Fruit fly (Drosophila melanogaster) whole organism, embryonic: ENCODE measurements around the gene Pif1A.
A peak's percentile ranks its signal among the peaks of the same experiment; 100 is the strongest.

Experiments used
- Aef1 ChIP-seq: fragments of 200-800 bp; sonication (Bioruptor generic); IDR thresholded peaks from 3 replicates; pipeline ENCODE4 v1.3.6; 2022; ENCODE audit warnings: missing biosample characterization, missing genetic modification characterization
- Antp ChIP-seq: fragments of 200-800 bp; sonication (Bioruptor generic); optimal IDR thresholded peaks from 3 replicates; lab custom pipeline; 2016; ENCODE audit warnings: missing biosample characterization, missing genetic modification characterization
- Bdp1 ChIP-seq: fragments of 200-800 bp; sonication (Bioruptor generic); optimal IDR thresholded peaks from 3 replicates; lab custom pipeline; 2016; ENCODE audit warnings: missing biosample characterization, missing genetic modification characterization
- C15 ChIP-seq: fragments of 200-800 bp; sonication (Bioruptor generic); IDR thresholded peaks from 3 replicates; pipeline ENCODE4 v1.3.6; 2022; ENCODE audit warnings: missing biosample characterization, missing genetic modification characterization
- CG10147 ChIP-seq: fragments of 200-800 bp; sonication (Bioruptor generic); optimal IDR thresholded peaks from 2 replicates; lab custom pipeline; 2019; ENCODE audit warnings: missing biosample characterization, mild to moderate bottlenecking, missing genetic modification characterization, moderate library complexity
- CG10543 ChIP-seq: fragments of 200-800 bp; sonication (Bioruptor generic); optimal IDR thresholded peaks from 3 replicates; lab custom pipeline; 2017; ENCODE audit warnings: missing biosample characterization, mild to moderate bottlenecking, missing genetic modification characterization, moderate library complexity
- CG11085 ChIP-seq: fragments of 200-800 bp; sonication (Bioruptor generic); IDR thresholded peaks from 2 replicates; pipeline ENCODE4 v1.3.6; 2022; ENCODE audit warnings: missing biosample characterization, missing genetic modification characterization
- CG11456 ChIP-seq: fragments of 200-800 bp; sonication (Bioruptor generic); IDR thresholded peaks from 3 replicates; pipeline ENCODE4 v1.3.6; 2022; ENCODE audit warnings: missing biosample characterization, missing genetic modification characterization
- CG11695 ChIP-seq: fragments of 200-800 bp; sonication (Bioruptor generic); IDR thresholded peaks from 3 replicates; pipeline ENCODE4 v1.3.6; 2022; ENCODE audit warnings: missing biosample characterization, missing genetic modification characterization
- CG13123 ChIP-seq: fragments of 200-800 bp; sonication (Bioruptor generic); optimal IDR thresholded peaks from 2 replicates; lab custom pipeline; 2016; ENCODE audit warnings: missing biosample characterization, missing genetic modification characterization
- CG13296 ChIP-seq: fragments of 200-800 bp; sonication (Bioruptor generic); optimal IDR thresholded peaks from 3 replicates; lab custom pipeline; 2018; ENCODE audit warnings: missing biosample characterization, mild to moderate bottlenecking, missing genetic modification characterization
- CG14014 ChIP-seq: fragments of 200-800 bp; sonication (Bioruptor generic); IDR thresholded peaks from 2 replicates; pipeline ENCODE4 v1.3.6; 2022; ENCODE audit warnings: missing biosample characterization, missing genetic modification characterization
- CG15514 ChIP-seq: fragments of 200-800 bp; sonication (Bioruptor generic); optimal IDR thresholded peaks from 3 replicates; lab custom pipeline; 2017; ENCODE audit warnings: missing biosample characterization, missing genetic modification characterization, mild to moderate bottlenecking, moderate library complexity, missing genetic modification reagents
- CG1603 ChIP-seq: fragments of 200-800 bp; sonication (Bioruptor generic); optimal IDR thresholded peaks from 2 replicates; lab custom pipeline; 2019; ENCODE audit warnings: missing biosample characterization, mild to moderate bottlenecking, missing genetic modification characterization, moderate library complexity
- CG30431 ChIP-seq: fragments of 200-800 bp; sonication (Bioruptor generic); optimal IDR thresholded peaks from 2 replicates; lab custom pipeline; 2017; ENCODE audit warnings: missing biosample characterization, missing genetic modification characterization
- CG3281 ChIP-seq: fragments of 200-800 bp; sonication (Bioruptor generic); optimal IDR thresholded peaks from 3 replicates; lab custom pipeline; 2017; ENCODE audit warnings: missing biosample characterization, mild to moderate bottlenecking, missing genetic modification characterization
- CG34376 ChIP-seq: fragments of 200-800 bp; sonication (Bioruptor generic); optimal IDR thresholded peaks from 2 replicates; lab custom pipeline; 2018; ENCODE audit warnings: missing biosample characterization, mild to moderate bottlenecking, missing genetic modification characterization
- CG4707 ChIP-seq: fragments of 200-800 bp; sonication (Bioruptor generic); optimal IDR thresholded peaks from 2 replicates; lab custom pipeline; 2018; ENCODE audit warnings: missing biosample characterization, mild to moderate bottlenecking, missing genetic modification characterization, moderate library complexity
- CG4730 ChIP-seq: fragments of 200-800 bp; sonication (Bioruptor generic); IDR thresholded peaks from 2 replicates; pipeline ENCODE4 v1.3.6; 2022; ENCODE audit warnings: missing biosample characterization, missing genetic modification characterization
- CG6854 ChIP-seq: fragments of 200-800 bp; sonication (Bioruptor generic); optimal IDR thresholded peaks from 3 replicates; lab custom pipeline; 2017; ENCODE audit warnings: missing biosample characterization, mild to moderate bottlenecking, missing genetic modification characterization
- CG7556 ChIP-seq: fragments of 200-800 bp; sonication (Bioruptor generic); optimal IDR thresholded peaks from 2 replicates; lab custom pipeline; 2017; ENCODE audit warnings: missing biosample characterization, mild to moderate bottlenecking, missing genetic modification characterization
- CG9727 ChIP-seq: fragments of 200-800 bp; sonication (Bioruptor generic); optimal IDR thresholded peaks from 3 replicates; lab custom pipeline; 2017; ENCODE audit warnings: missing biosample characterization, mild to moderate bottlenecking, missing genetic modification characterization
- CG9817 ChIP-seq: fragments of 200-800 bp; sonication (Bioruptor generic); optimal IDR thresholded peaks from 2 replicates; lab custom pipeline; 2018; ENCODE audit warnings: missing biosample characterization, mild to moderate bottlenecking, missing genetic modification characterization, moderate library complexity
- CkIIα-i1 ChIP-seq: fragments of 200-800 bp; sonication (Bioruptor generic); IDR thresholded peaks from 2 replicates; pipeline ENCODE4 v1.3.6; 2022; ENCODE audit warnings: missing biosample characterization, missing genetic modification characterization
- ERR ChIP-seq: fragments of 200-800 bp; sonication (Bioruptor generic); optimal IDR thresholded peaks from 2 replicates; lab custom pipeline; 2016; ENCODE audit warnings: missing biosample characterization, missing genetic modification characterization
- Lim3 ChIP-seq: fragments of 200-800 bp; sonication (Bioruptor generic); IDR thresholded peaks from 2 replicates; pipeline ENCODE4 v1.3.6; 2022; ENCODE audit warnings: missing biosample characterization, missing genetic modification characterization
- MTF-1 ChIP-seq: fragments of 200-800 bp; sonication (Bioruptor generic); optimal IDR thresholded peaks from 2 replicates; lab custom pipeline; 2018; ENCODE audit warnings: missing biosample characterization, mild to moderate bottlenecking, missing genetic modification characterization, borderline replicate concordance
- Mes4 ChIP-seq: fragments of 200-800 bp; sonication (Bioruptor generic); optimal IDR thresholded peaks from 2 replicates; lab custom pipeline; 2016; ENCODE audit warnings: missing biosample characterization, missing genetic modification characterization
- NC2α ChIP-seq: fragments of 200-800 bp; sonication (Bioruptor generic); optimal IDR thresholded peaks from 2 replicates; lab custom pipeline; 2016; ENCODE audit warnings: missing biosample characterization, missing genetic modification characterization
- NFAT ChIP-seq: fragments of 200-800 bp; sonication (Bioruptor generic); IDR thresholded peaks from 2 replicates; pipeline ENCODE4 v1.3.6; 2022; ENCODE audit warnings: missing biosample characterization, missing genetic modification characterization
- Oaz ChIP-seq: fragments of 200-800 bp; sonication (Bioruptor generic); IDR thresholded peaks from 2 replicates; pipeline ENCODE4 v1.3.6; 2022; ENCODE audit warnings: missing biosample characterization, missing genetic modification characterization
- Rfx ChIP-seq: fragments of 200-800 bp; sonication (Bioruptor generic); IDR thresholded peaks from 2 replicates; pipeline ENCODE4 v1.3.6; 2022; ENCODE audit warnings: missing biosample characterization, missing genetic modification characterization
- Spps ChIP-seq: fragments of 200-800 bp; sonication (Bioruptor generic); optimal IDR thresholded peaks from 2 replicates; lab custom pipeline; 2018; ENCODE audit warnings: missing biosample characterization, mild to moderate bottlenecking, missing genetic modification characterization
- Sry-β ChIP-seq: fragments of 200-800 bp; sonication (Bioruptor generic); optimal IDR thresholded peaks from 2 replicates; lab custom pipeline; 2018; ENCODE audit warnings: missing biosample characterization, mild to moderate bottlenecking, missing genetic modification characterization, moderate library complexity
- ab ChIP-seq: fragments of 200-800 bp; sonication (Bioruptor generic); optimal IDR thresholded peaks from 2 replicates; lab custom pipeline; 2016; ENCODE audit warnings: missing biosample characterization, missing genetic modification characterization
- ase ChIP-seq: fragments of 200-800 bp; sonication (Bioruptor generic); IDR thresholded peaks from 3 replicates; pipeline ENCODE4 v1.3.6; 2022; ENCODE audit warnings: missing biosample characterization, missing genetic modification characterization
- bbx ChIP-seq: fragments of 200-800 bp; sonication (Bioruptor generic); IDR thresholded peaks from 2 replicates; pipeline ENCODE4 v1.3.6; 2022; ENCODE audit warnings: missing biosample characterization, missing genetic modification characterization; ENCODE audit not compliant: partially characterized antibody
- chm ChIP-seq: fragments of 200-800 bp; sonication (Bioruptor generic); IDR thresholded peaks from 2 replicates; pipeline ENCODE4 v1.3.6; 2022; ENCODE audit warnings: missing biosample characterization, missing genetic modification characterization
- chn ChIP-seq: fragments of 200-800 bp; sonication (Bioruptor generic); optimal IDR thresholded peaks from 2 replicates; lab custom pipeline; 2016; ENCODE audit warnings: missing biosample characterization, missing genetic modification characterization
- gfzf ChIP-seq: fragments of 200-800 bp; sonication (Bioruptor generic); optimal IDR thresholded peaks from 2 replicates; lab custom pipeline; 2016; ENCODE audit warnings: missing biosample characterization, mild to moderate bottlenecking, missing genetic modification characterization, moderate library complexity
- hb ChIP-seq: fragments of 200-800 bp; sonication (Bioruptor generic); IDR thresholded peaks from 3 replicates; pipeline ENCODE4 v1.3.6; 2022; ENCODE audit warnings: missing biosample characterization, missing genetic modification characterization; ENCODE audit not compliant: partially characterized antibody
- lmd ChIP-seq: fragments of 200-800 bp; sonication (Bioruptor generic); IDR thresholded peaks from 2 replicates; pipeline ENCODE4 v1.3.6; 2022; ENCODE audit warnings: missing biosample characterization, missing genetic modification characterization
- mam ChIP-seq: fragments of 200-800 bp; sonication (Bioruptor generic); optimal IDR thresholded peaks from 3 replicates; lab custom pipeline; 2016; ENCODE audit warnings: missing biosample characterization, missing genetic modification characterization
- mld ChIP-seq: fragments of 200-800 bp; sonication (Bioruptor generic); IDR thresholded peaks from 3 replicates; pipeline ENCODE4 v1.3.6; 2022; ENCODE audit warnings: missing biosample characterization, missing genetic modification characterization; ENCODE audit not compliant: partially characterized antibody
- nmo ChIP-seq: fragments of 200-800 bp; sonication (Bioruptor generic); optimal IDR thresholded peaks from 2 replicates; lab custom pipeline; 2018; ENCODE audit warnings: missing biosample characterization, mild to moderate bottlenecking, missing genetic modification characterization, moderate library complexity
- pzg ChIP-seq: fragments of 200-800 bp; sonication (Bioruptor generic); optimal IDR thresholded peaks from 3 replicates; lab custom pipeline; 2018; ENCODE audit warnings: missing biosample characterization, mild to moderate bottlenecking, missing genetic modification characterization, moderate library complexity
- ro ChIP-seq: fragments of 200-800 bp; sonication (Bioruptor generic); IDR thresholded peaks from 2 replicates; pipeline ENCODE4 v1.3.6; 2022; ENCODE audit warnings: missing biosample characterization, missing genetic modification characterization
- ssp ChIP-seq: fragments of 200-800 bp; sonication (Bioruptor generic); IDR thresholded peaks from 2 replicates; pipeline ENCODE4 v1.3.6; 2022; ENCODE audit warnings: missing biosample characterization, missing genetic modification characterization
- stwl ChIP-seq: fragments of 200-800 bp; sonication (Bioruptor generic); optimal IDR thresholded peaks from 3 replicates; lab custom pipeline; 2018; ENCODE audit warnings: missing biosample characterization, mild to moderate bottlenecking, missing genetic modification characterization, moderate library complexity
- usp ChIP-seq: fragments of >200 bp; optimal IDR thresholded peaks from 2 replicates; lab custom pipeline; 2017; ENCODE audit warnings: missing biosample characterization, missing genetic modification characterization
- vnd ChIP-seq: fragments of 200-800 bp; sonication (Bioruptor generic); IDR thresholded peaks from 3 replicates; pipeline ENCODE4 v1.3.6; 2022; ENCODE audit warnings: missing biosample characterization, missing genetic modification characterization; ENCODE audit not compliant: partially characterized antibody

Pif1A gene

DNA sequence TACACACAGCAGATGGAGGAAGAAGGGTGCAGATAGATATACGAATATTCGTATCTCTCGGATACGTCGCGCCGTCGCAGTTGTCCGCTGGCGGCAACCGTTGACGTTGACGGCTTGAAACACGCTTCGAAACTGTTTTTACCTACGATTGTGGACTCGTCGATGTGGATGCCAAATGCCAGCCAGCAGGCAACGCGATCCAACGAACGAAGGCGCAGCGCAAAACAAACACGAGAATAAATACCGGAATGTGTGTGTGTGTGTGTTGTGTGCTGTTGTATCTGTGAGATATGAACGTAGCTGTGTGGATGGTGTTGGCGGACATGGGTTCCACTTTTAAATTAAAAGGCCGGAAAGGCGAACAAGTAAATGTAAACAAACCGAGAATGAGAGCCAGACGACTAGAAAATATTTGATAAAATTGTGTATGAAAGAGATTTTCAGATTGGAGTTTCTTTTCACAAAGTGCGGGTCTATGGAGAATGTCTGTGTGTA is 45.2 kb upstream of the Pif1A start (continued):
- TF ChIP-seq ERR (GFP tag; lab: Kevin White, UChicago) (no peak), lmd (GFP tag; lab: Robert Waterston, UW) (no peak), Mes4 (GFP tag; lab: Kevin White, UChicago) (peak; percentile 61), Rfx (GFP tag; lab: Robert Waterston, UW) (peak; percentile 72; the same call in 1 of the 2 replicates), Oaz (GFP tag; lab: Robert Waterston, UW) (no peak), ab (GFP tag; lab: Kevin White, UChicago) (no peak), chm (GFP tag; lab: Robert Waterston, UW) (peak; percentile 89), CG1603 (tag; lab: Kevin White, UChicago) (peak; percentile 66), NC2α (peak; percentile 51), gfzf (GFP tag; lab: Kevin White, UChicago) (no peak), pzg (GFP tag; lab: Kevin White, UChicago) (peak; percentile 13), CG7556 (GFP tag; lab: Kevin White, UChicago) (peak; percentile 48), CG10543 (GFP tag; lab: Kevin White, UChicago) (peak; percentile 85), vnd (no peak), CG11085 (GFP tag; lab: Robert Waterston, UW) (no peak), CG4707 (peak; percentile 40), CkIIα-i1 (GFP tag; lab: Robert Waterston, UW) (no peak; the same call in 1 of the 2 replicates), chn (peak; percentile 18), CG11695 (GFP tag; lab: Robert Waterston, UW) (peak; percentile 67; the same call in 2 of the 3 replicates), CG6854 (GFP tag; lab: Kevin White, UChicago) (peak; percentile 54), CG10147 (GFP tag; lab: Kevin White, UChicago) (peak; percentile 73), Antp (peak; percentile 20), CG34376 (GFP tag; lab: Kevin White, UChicago) (peak; percentile 80), CG3281 (GFP tag; lab: Kevin White, UChicago) (peak; percentile 70), Lim3 (GFP tag; lab: Robert Waterston, UW) (no peak), Bdp1 (peak; percentile 41), CG30431 (GFP tag; lab: Kevin White, UChicago) (no peak), Aef1 (no peak), ase (GFP tag; lab: Robert Waterston, UW) (no peak), nmo (GFP tag; lab: Kevin White, UChicago) (no peak), Spps (tag; lab: Kevin White, UChicago) (peak; percentile 18), stwl (no peak), CG15514 (GFP tag; lab: Kevin White, UChicago) (peak; percentile 80), Sry-β (GFP tag; lab: Kevin White, UChicago) (no peak), mld (peak; percentile 22; the same call in 1 of the 3 replicates), NFAT (GFP tag; lab: Robert Waterston, UW) (no peak), CG4730 (no peak), CG13296 (GFP tag; lab: Kevin White, UChicago) (peak; percentile 76), mam (GFP tag; lab: Kevin White, UChicago) (no peak), CG14014 (peak; percentile 52; the same call in 1 of the 2 replicates), ro (GFP tag; lab: Robert Waterston, UW) (no peak), MTF-1 (GFP tag; lab: Kevin White, UChicago) (peak; percentile 62), hb (GFP tag; lab: Robert Waterston, UW) (no peak), CG11456 (GFP tag; lab: Robert Waterston, UW) (no peak), ssp (GFP tag; lab: Robert Waterston, UW) (no peak), C15 (GFP tag; lab: Robert Waterston, UW) (no peak), bbx (GFP tag; lab: Robert Waterston, UW) (peak; percentile 76), usp (no peak), CG9817 (no peak), CG9727 (GFP tag; lab: Kevin White, UChicago) (peak; percentile 61), CG13123 (GFP tag; lab: Kevin White, UChicago) (no peak)
